Worm (Caenorhabditis elegans): ENCODE data around the gene W06H8.2.

- TF ChIP-seq let-607 (tag; optimal IDR thresholded peaks at IDR 0.05) (no peak), dpl-1 (GFP tag; optimal IDR thresholded peaks at IDR 0.05) (no peak), ama-1 (optimal IDR thresholded peaks at IDR 0.05) (no peak), ama-1 (GFP tag; optimal IDR thresholded peaks at IDR 0.05) (no peak), Y79H2A.3 (GFP tag; conservative IDR thresholded peaks at IDR 0.05) (no peak), ztf-28 (GFP tag; IDR thresholded peaks at IDR 0.05) (no peak), lin-54 (GFP tag; optimal IDR thresholded peaks at IDR 0.05) (no peak), sptf-2 (GFP tag; optimal IDR thresholded peaks at IDR 0.05) (no peak), unc-130 (GFP tag; optimal IDR thresholded peaks at IDR 0.05) (no peak), ztf-6 (GFP tag; IDR thresholded peaks at IDR 0.05) (no peak)
Measured at ce11 chrV:6253936-6254335, 47.4 kb downstream of the W06H8.2 start.
